Worm (Caenorhabditis elegans): ENCODE measurements around the gene T25B2.2.

- TF ChIP-seq daf-12 (tag; optimal IDR thresholded peaks at IDR 0.05) (no peak), Y75B8A.6 (GFP tag; IDR thresholded peaks at IDR 0.05) (no peak), tag-97 (GFP tag; IDR thresholded peaks at IDR 0.05) (no peak), dve-1 (tag; optimal IDR thresholded peaks at IDR 0.05; ENCODE audit: insufficient read depth) (peak; percentile 3)
Measured at ce11 chrX:6201542-6201941, 32.1 kb downstream of the T25B2.2 start.
